Fruit fly (Drosophila melanogaster): ENCODE measurements around the gene Cnep1r2.

dm6 chr3L:10679711-10680154, 41.8 kb downstream of the Cnep1r2 start:
- TF ChIP-seq psq (optimal IDR thresholded peaks at IDR 0.05) (no peak), ttk (optimal IDR thresholded peaks at IDR 0.05) (no peak)
